Fruit fly (Drosophila melanogaster) whole organism, embryonic: ENCODE measurements around the gene CG12206.

Experiments
- Adf1 ChIP-seq: fragments of 200-800 bp; sonication (Bioruptor generic); IDR thresholded peaks from 2 replicates; pipeline ENCODE4 v1.3.6; 2022; ENCODE audit warnings: missing biosample characterization, missing genetic modification characterization
- Antp ChIP-seq: fragments of 200-800 bp; sonication (Bioruptor generic); optimal IDR thresholded peaks from 3 replicates; lab custom pipeline; 2016; ENCODE audit warnings: missing biosample characterization, missing genetic modification characterization
- BtbVII ChIP-seq: fragments of 200-800 bp; sonication (Bioruptor generic); optimal IDR thresholded peaks from 3 replicates; lab custom pipeline; 2017; ENCODE audit warnings: missing biosample characterization, mild to moderate bottlenecking, missing genetic modification characterization
- CG12071 ChIP-seq: fragments of 200-800 bp; sonication (Bioruptor generic); optimal IDR thresholded peaks from 3 replicates; lab custom pipeline; 2018; ENCODE audit warnings: missing biosample characterization, mild to moderate bottlenecking, missing genetic modification characterization
- CG13424 ChIP-seq: fragments of 200-800 bp; sonication (Bioruptor generic); optimal IDR thresholded peaks from 2 replicates; lab custom pipeline; 2019; ENCODE audit warnings: missing biosample characterization, mild to moderate bottlenecking, missing genetic modification characterization, moderate library complexity
- CG14965 ChIP-seq: fragments of 200-800 bp; sonication (Bioruptor generic); optimal IDR thresholded peaks from 2 replicates; lab custom pipeline; 2016; ENCODE audit warnings: missing biosample characterization, missing genetic modification characterization, borderline replicate concordance
- CG17359 ChIP-seq: fragments of 200-800 bp; sonication (Bioruptor generic); optimal IDR thresholded peaks from 3 replicates; lab custom pipeline; 2018; ENCODE audit warnings: missing biosample characterization, mild to moderate bottlenecking, missing genetic modification characterization, moderate library complexity
- CG17361 ChIP-seq: fragments of 200-800 bp; sonication (Bioruptor generic); IDR thresholded peaks from 3 replicates; pipeline ENCODE4 v1.3.6; 2022; ENCODE audit warnings: missing biosample characterization, missing genetic modification characterization
- CG18011 ChIP-seq: fragments of 200-800 bp; sonication (Bioruptor generic); optimal IDR thresholded peaks from 2 replicates; lab custom pipeline; 2017; ENCODE audit warnings: missing biosample characterization, missing genetic modification characterization, mild to moderate bottlenecking, moderate library complexity, missing genotype
- CG2678 ChIP-seq: fragments of 200-800 bp; sonication (Bioruptor generic); optimal IDR thresholded peaks from 3 replicates; lab custom pipeline; 2019; ENCODE audit warnings: missing biosample characterization, mild to moderate bottlenecking, missing genetic modification characterization, moderate library complexity
- CG2712 ChIP-seq: fragments of 200-800 bp; optimal IDR thresholded peaks from 3 replicates; lab custom pipeline; 2019; ENCODE audit warnings: missing biosample characterization, mild to moderate bottlenecking, missing genetic modification characterization, moderate library complexity
- CG31388 ChIP-seq: fragments of 200-800 bp; sonication (Bioruptor generic); optimal IDR thresholded peaks from 2 replicates; lab custom pipeline; 2016; ENCODE audit warnings: missing biosample characterization, missing genetic modification characterization
- CG32532 ChIP-seq: fragments of 200-800 bp; sonication (Bioruptor generic); IDR thresholded peaks from 2 replicates; pipeline ENCODE4 v1.3.6; 2022; ENCODE audit warnings: missing biosample characterization, missing genetic modification characterization
- CG34376 ChIP-seq: fragments of 200-800 bp; sonication (Bioruptor generic); optimal IDR thresholded peaks from 2 replicates; lab custom pipeline; 2018; ENCODE audit warnings: missing biosample characterization, mild to moderate bottlenecking, missing genetic modification characterization
- CG4328 ChIP-seq: fragments of 200-800 bp; sonication (Bioruptor generic); optimal IDR thresholded peaks from 3 replicates; lab custom pipeline; 2017; ENCODE audit warnings: missing biosample characterization, missing genetic modification reagents, missing genetic modification characterization
- CG5180 ChIP-seq: fragments of 200-800 bp; sonication (Bioruptor generic); optimal IDR thresholded peaks from 3 replicates; lab custom pipeline; 2017; ENCODE audit warnings: missing biosample characterization, missing genetic modification characterization, mild to moderate bottlenecking, moderate library complexity, missing genetic modification reagents
- CG5245 ChIP-seq: fragments of 200-800 bp; sonication (Bioruptor generic); optimal IDR thresholded peaks from 3 replicates; lab custom pipeline; 2016; ENCODE audit warnings: missing biosample characterization, missing genetic modification characterization
- CG7357 ChIP-seq: fragments of 200-800 bp; sonication (Bioruptor generic); IDR thresholded peaks from 3 replicates; pipeline ENCODE4 v1.3.6; 2022; ENCODE audit warnings: missing biosample characterization, missing genetic modification characterization
- CG7987 ChIP-seq: fragments of 200-800 bp; sonication (Bioruptor generic); optimal IDR thresholded peaks from 2 replicates; lab custom pipeline; 2018; ENCODE audit warnings: missing biosample characterization, mild to moderate bottlenecking, missing genetic modification characterization, moderate library complexity
- CG8290 ChIP-seq, 3 experiments: fragments of 200-800 bp; sonication (Bioruptor generic); optimal IDR thresholded peaks; 2 replicates each; lab custom pipeline; 2016 to 2019; ENCODE audit warnings: missing biosample characterization in 3 of 3, missing genetic modification characterization in 3 of 3, mild to moderate bottlenecking in 2 of 3, moderate library complexity in 1 of 3
- CG8388 ChIP-seq: fragments of 200-800 bp; sonication (Bioruptor generic); optimal IDR thresholded peaks from 2 replicates; lab custom pipeline; 2019; ENCODE audit warnings: missing biosample characterization, mild to moderate bottlenecking, missing genetic modification characterization, moderate library complexity
- Chrac-16 ChIP-seq: fragments of 200-800 bp; sonication (Bioruptor generic); optimal IDR thresholded peaks from 3 replicates; lab custom pipeline; 2016; ENCODE audit warnings: missing biosample characterization, missing genetic modification characterization
- CrebB ChIP-seq: fragments of 200-800 bp; sonication (Bioruptor generic); optimal IDR thresholded peaks from 3 replicates; lab custom pipeline; 2018; ENCODE audit warnings: missing biosample characterization, mild to moderate bottlenecking, missing genetic modification characterization
- Dad ChIP-seq: fragments of 200-800 bp; sonication (Bioruptor generic); optimal IDR thresholded peaks from 3 replicates; lab custom pipeline; 2016; ENCODE audit warnings: missing biosample characterization, missing genetic modification characterization
- Dref ChIP-seq: fragments of 200-800 bp; sonication (Bioruptor generic); IDR thresholded peaks from 2 replicates; pipeline ENCODE4 v1.3.6; 2022; ENCODE audit warnings: missing biosample characterization, missing genetic modification characterization
- Eip74EF ChIP-seq, 2 experiments: fragments of 200-800 bp in 1 of 2; fragments of >200 bp in 1 of 2; sonication (Bioruptor generic) in 1 of 2; optimal IDR thresholded peaks; 2 replicates each; lab custom pipeline; 2017 to 2019; ENCODE audit warnings: missing biosample characterization in 2 of 2, missing genetic modification characterization in 2 of 2, mild to moderate bottlenecking in 1 of 2, moderate library complexity in 1 of 2
- Ets65A ChIP-seq: fragments of 200-800 bp; sonication (Bioruptor generic); peaks from one replicate; lab custom pipeline; 2016; ENCODE audit warnings: missing biosample characterization, missing genetic modification characterization
- Fer3 ChIP-seq: fragments of 200-800 bp; sonication (Bioruptor generic); optimal IDR thresholded peaks from 2 replicates; lab custom pipeline; 2018; ENCODE audit warnings: missing biosample characterization, mild to moderate bottlenecking, missing genetic modification characterization, moderate library complexity
- Hey ChIP-seq: fragments of 200-800 bp; sonication (Bioruptor generic); optimal IDR thresholded peaks from 3 replicates; lab custom pipeline; 2018; ENCODE audit warnings: missing biosample characterization, mild to moderate bottlenecking, missing genetic modification characterization
- Hr39 ChIP-seq: fragments of >200 bp; optimal IDR thresholded peaks from 2 replicates; lab custom pipeline; 2017
- Kr ChIP-seq: fragments of 200-800 bp; sonication (Bioruptor generic); optimal IDR thresholded peaks from 2 replicates; lab custom pipeline; 2017; ENCODE audit warnings: missing biosample characterization, mild to moderate bottlenecking, missing genetic modification characterization
- MTF-1 ChIP-seq: fragments of 200-800 bp; sonication (Bioruptor generic); optimal IDR thresholded peaks from 2 replicates; lab custom pipeline; 2018; ENCODE audit warnings: missing biosample characterization, mild to moderate bottlenecking, missing genetic modification characterization, borderline replicate concordance
- Med ChIP-seq: fragments of 200-800 bp; sonication (Bioruptor generic); peaks from one replicate; lab custom pipeline; 2016; ENCODE audit warnings: missing biosample characterization, missing genetic modification characterization, mild to moderate bottlenecking, inconsistent platforms, moderate library complexity
- NK7.1 ChIP-seq: fragments of 200-800 bp; sonication (Bioruptor generic); optimal IDR thresholded peaks from 3 replicates; lab custom pipeline; 2016; ENCODE audit warnings: missing biosample characterization, missing genetic modification characterization
- Poxn ChIP-seq: fragments of 200-800 bp; sonication (Bioruptor generic); IDR thresholded peaks from 2 replicates; pipeline ENCODE4 v1.3.6; 2022; ENCODE audit warnings: missing biosample characterization, missing genetic modification characterization
- Ptx1 ChIP-seq: fragments of 200-800 bp; sonication (Bioruptor generic); IDR thresholded peaks from 2 replicates; pipeline ENCODE4 v1.3.6; 2022; ENCODE audit warnings: missing biosample characterization, missing genetic modification characterization
- Ravus ChIP-seq: fragments of 200-800 bp; sonication (Bioruptor generic); IDR thresholded peaks from 2 replicates; pipeline ENCODE4 v1.3.6; 2022; ENCODE audit warnings: missing biosample characterization, missing genetic modification characterization
- bab2 ChIP-seq: fragments of 200-800 bp; sonication (Bioruptor generic); optimal IDR thresholded peaks from 2 replicates; lab custom pipeline; 2016; ENCODE audit warnings: missing biosample characterization, missing genetic modification characterization
- ci ChIP-seq: fragments of 200-800 bp; sonication (Bioruptor generic); IDR thresholded peaks from 3 replicates; pipeline ENCODE4 v1.3.6; 2022; ENCODE audit warnings: missing biosample characterization, missing genetic modification characterization
- eve ChIP-seq, 2 experiments: fragments of >200 bp; optimal IDR thresholded peaks; 2 replicates each; lab custom pipeline; 2017; ENCODE audit warnings: missing biosample characterization in 2 of 2, missing genetic modification characterization in 2 of 2
- fru ChIP-seq: fragments of >200 bp; optimal IDR thresholded peaks from 2 replicates; lab custom pipeline; 2017
- ftz-f1 ChIP-seq: fragments of 200-800 bp; sonication (Bioruptor generic); optimal IDR thresholded peaks from 2 replicates; lab custom pipeline; 2016; ENCODE audit warnings: missing biosample characterization, missing genetic modification characterization
- gsb ChIP-seq: fragments of 200-800 bp; sonication (Bioruptor generic); IDR thresholded peaks from 2 replicates; pipeline ENCODE4 v1.3.6; 2022; ENCODE audit warnings: missing biosample characterization, missing genetic modification characterization
- gsb-n ChIP-seq: fragments of 200-800 bp; sonication (Bioruptor generic); optimal IDR thresholded peaks from 3 replicates; lab custom pipeline; 2018; ENCODE audit warnings: missing biosample characterization, mild to moderate bottlenecking, missing genetic modification characterization
- hbn ChIP-seq: fragments of 200-800 bp; sonication (Bioruptor generic); IDR thresholded peaks from 2 replicates; pipeline ENCODE4 v1.3.6; 2022; ENCODE audit warnings: missing biosample characterization, missing genetic modification characterization; ENCODE audit not compliant: partially characterized antibody
- jumu ChIP-seq: fragments of 200-800 bp; sonication (Bioruptor generic); optimal IDR thresholded peaks from 3 replicates; lab custom pipeline; 2016; ENCODE audit warnings: missing biosample characterization, missing genetic modification characterization
- luna ChIP-seq: fragments of 200-800 bp; sonication (Bioruptor generic); optimal IDR thresholded peaks from 2 replicates; lab custom pipeline; 2016; ENCODE audit warnings: missing biosample characterization, missing genetic modification characterization
- seq ChIP-seq: fragments of 200-800 bp; sonication (Bioruptor generic); IDR thresholded peaks from 2 replicates; pipeline ENCODE4 v1.3.6; 2022; ENCODE audit warnings: missing biosample characterization, missing genetic modification characterization
- sna ChIP-seq: fragments of 200-800 bp; sonication (Bioruptor generic); IDR thresholded peaks from 2 replicates; pipeline ENCODE4 v1.3.6; 2022; ENCODE audit warnings: missing biosample characterization, missing genetic modification characterization; ENCODE audit not compliant: partially characterized antibody
- tio ChIP-seq: fragments of 200-800 bp; sonication (Bioruptor generic); optimal IDR thresholded peaks from 2 replicates; lab custom pipeline; 2017; ENCODE audit warnings: missing biosample characterization, missing genetic modification characterization, inconsistent platforms
- tna ChIP-seq: fragments of 200-800 bp; sonication (Bioruptor generic); IDR thresholded peaks from 2 replicates; pipeline ENCODE4 v1.3.6; 2022; ENCODE audit warnings: missing biosample characterization, missing genetic modification characterization; ENCODE audit not compliant: partially characterized antibody
- yki ChIP-seq: fragments of >200 bp; optimal IDR thresholded peaks from 3 replicates; lab custom pipeline; 2018

Gene CG12206

dm6 chrX:3476009-3476408 is 1.7 kb upstream of the CG12206 start:
- TF ChIP-seq CG32532, result no peak; the same call in 1 of the 2 replicates
- TF ChIP-seq yki (lab: Kevin White, UChicago), result no peak
- peak; percentile 64 for TF ChIP-seq CG2712
- no peak for TF ChIP-seq ftz-f1 (GFP tag; lab: Kevin White, UChicago)
- peak; percentile 78 for TF ChIP-seq Med (GFP tag; lab: Kevin White, UChicago)
- TF ChIP-seq CG14965 (GFP tag; lab: Kevin White, UChicago), result no peak
- no peak for TF ChIP-seq Dref (GFP tag; lab: Robert Waterston, UW)
- TF ChIP-seq CG7987 (GFP tag; lab: Kevin White, UChicago), result no peak
- peak; percentile 63 for TF ChIP-seq CG17361
- TF ChIP-seq jumu (GFP tag; lab: Kevin White, UChicago), result no peak
- TF ChIP-seq CG5245 (GFP tag; lab: Kevin White, UChicago), result peak; percentile 21
- TF ChIP-seq CG4328 (GFP tag; lab: Kevin White, UChicago), result no peak
- TF ChIP-seq NK7.1 (GFP tag; lab: Kevin White, UChicago), result no peak
- TF ChIP-seq CG34376, result no peak
- TF ChIP-seq CG17359 (tag; lab: Kevin White, UChicago), result peak; percentile 54
- TF ChIP-seq gsb-n (tag; lab: Kevin White, UChicago), result no peak
- TF ChIP-seq luna, result no peak
- no peak for TF ChIP-seq Kr (GFP tag; lab: Kevin White, UChicago)
- no peak for TF ChIP-seq CG12071 (GFP tag; lab: Kevin White, UChicago)
- TF ChIP-seq MTF-1 (GFP tag; lab: Kevin White, UChicago), result no peak
- peak; percentile 8 for TF ChIP-seq Fer3
- no peak for TF ChIP-seq fru
- no peak for TF ChIP-seq Hey (tag; lab: Kevin White, UChicago)
- no peak for TF ChIP-seq CrebB (tag; lab: Kevin White, UChicago)
- TF ChIP-seq ci (GFP tag; lab: Robert Waterston, UW), result peak; percentile 58; the same call in 1 of the 3 replicates
- TF ChIP-seq bab2 (GFP tag; lab: Kevin White, UChicago), result peak; percentile 17
- TF ChIP-seq CG13424 (tag; lab: Kevin White, UChicago), result peak; percentile 25
- TF ChIP-seq hbn, result no peak
- no peak for TF ChIP-seq seq
- TF ChIP-seq Ptx1, result peak; percentile 42
- no peak for TF ChIP-seq CG8290 (GFP tag; optimal IDR thresholded peaks at IDR 0.05; lab: Kevin White, UChicago)
- TF ChIP-seq CG8290 (tag; optimal IDR thresholded peaks at IDR 0.05; lab: Kevin White, UChicago), result peak in 1 of 2 experiments; percentile 11
- TF ChIP-seq Dad (GFP tag; lab: Kevin White, UChicago), result no peak
- no peak for TF ChIP-seq CG31388 (GFP tag; lab: Kevin White, UChicago)
- TF ChIP-seq BtbVII, result no peak
- TF ChIP-seq CG5180 (GFP tag; lab: Kevin White, UChicago), result no peak
- TF ChIP-seq tna (GFP tag; lab: Robert Waterston, UW), result no peak
- no peak for TF ChIP-seq Ets65A (GFP tag; lab: Kevin White, UChicago)
- peak in 1 of 2 experiments; percentile 19 for TF ChIP-seq Eip74EF (GFP tag; optimal IDR thresholded peaks at IDR 0.05; lab: Kevin White, UChicago)
- no peak for TF ChIP-seq gsb
- no peak for TF ChIP-seq eve (GFP tag; optimal IDR thresholded peaks at IDR 0.05; lab: Kevin White, UChicago)
- no peak for TF ChIP-seq Hr39 (lab: Kevin White, UChicago)
- TF ChIP-seq Adf1 (GFP tag; lab: Robert Waterston, UW), result no peak
- no peak for TF ChIP-seq Poxn (GFP tag; lab: Robert Waterston, UW)
- peak; percentile 13 for TF ChIP-seq Antp (GFP tag; lab: Kevin White, UChicago)
- TF ChIP-seq CG2678 (tag; lab: Kevin White, UChicago), result peak; percentile 51
- peak; percentile 38 for TF ChIP-seq CG8388
- no peak for TF ChIP-seq CG7357 (GFP tag; lab: Robert Waterston, UW)
- no peak for TF ChIP-seq sna
- peak; percentile 58 for TF ChIP-seq tio (GFP tag; lab: Kevin White, UChicago)
- TF ChIP-seq Chrac-16 (GFP tag; lab: Kevin White, UChicago), result peak; percentile 31
- no peak for TF ChIP-seq CG18011 (GFP tag; lab: Kevin White, UChicago)
- no peak for TF ChIP-seq Ravus (GFP tag; lab: Robert Waterston, UW)
